Worm (Caenorhabditis elegans): ENCODE results near the gene D1044.4.

- TF ChIP-seq ama-1 (optimal IDR thresholded peaks at IDR 0.05) (no peak), pes-1 (GFP tag; IDR thresholded peaks at IDR 0.05) (no peak), tbx-11 (GFP tag; IDR thresholded peaks at IDR 0.05) (no peak), hmbx-1 (tag; optimal IDR thresholded peaks at IDR 0.05) (no peak), flt-1 (GFP tag; IDR thresholded peaks at IDR 0.05) (no peak), F13C5.2 (tag; optimal IDR thresholded peaks at IDR 0.05) (no peak), hmg-4 (GFP tag; optimal IDR thresholded peaks at IDR 0.05) (no peak), tra-4 (tag; optimal IDR thresholded peaks at IDR 0.05) (no peak), ceh-13 (GFP tag; optimal IDR thresholded peaks at IDR 0.05) (no peak), tbx-37 (GFP tag; conservative IDR thresholded peaks at IDR 0.05) (no peak)
Observed at ce11 chrIII:5501358-5502287, 20.2 kb downstream of the D1044.4 start, which contains the start of gene R02F2.1.

Data from whole organism, early embryonic.